Fruit fly (Drosophila melanogaster): ENCODE results near the gene CG13737.

CG13737 gene

DNA sequence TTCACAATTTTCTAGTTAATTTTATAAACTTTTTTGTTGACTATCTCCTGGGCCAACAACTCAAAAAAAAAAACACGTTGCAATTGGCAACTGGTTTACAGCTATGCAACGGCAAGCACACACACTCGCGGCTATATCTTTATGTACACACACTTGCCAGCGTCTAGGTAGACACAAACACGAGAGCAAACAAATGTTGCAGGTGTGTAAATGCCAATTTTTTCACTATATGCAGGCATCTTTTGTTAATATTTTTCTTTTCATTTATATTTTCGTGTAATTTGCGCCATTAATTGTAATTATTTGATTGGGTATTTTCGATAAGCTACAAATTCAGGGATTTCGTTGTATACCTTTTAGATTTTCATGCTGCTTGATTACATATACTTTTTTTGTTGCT lies 45.9 kb downstream of the CG13737 start:
- TF ChIP-seq ATbp (GFP tag; optimal IDR thresholded peaks at IDR 0.05) (no peak), CG9817 (tag; optimal IDR thresholded peaks at IDR 0.05) (no peak), stc (GFP tag; IDR thresholded peaks at IDR 0.05) (no peak), sd (tag; optimal IDR thresholded peaks at IDR 0.05) (no peak), CG10959 (GFP tag; IDR thresholded peaks at IDR 0.05) (no peak), mld (GFP tag; IDR thresholded peaks at IDR 0.05; ENCODE audit: partially characterized antibody) (no peak), crc (GFP tag; optimal IDR thresholded peaks at IDR 0.05) (no peak), CG11696 (GFP tag; IDR thresholded peaks at IDR 0.05) (peak; percentile 59), dysf (GFP tag; IDR thresholded peaks at IDR 0.05) (0 out of 3 replicates have a peak, but pooled peaks have one; percentile 8), CG6689 (GFP tag; IDR thresholded peaks at IDR 0.05) (peak; percentile 10; the same call in 1 of the 2 replicates), D19B (GFP tag; optimal IDR thresholded peaks at IDR 0.05) (no peak), CG33557 (GFP tag; optimal IDR thresholded peaks at IDR 0.05) (no peak), ems (GFP tag; optimal IDR thresholded peaks at IDR 0.05) (no peak), Blimp-1 (GFP tag; optimal IDR thresholded peaks at IDR 0.05) (no peak), HLH54F (GFP tag; optimal IDR thresholded peaks at IDR 0.05) (no peak), sima (GFP tag; optimal IDR thresholded peaks at IDR 0.05) (no peak), CG17328 (GFP tag; IDR thresholded peaks at IDR 0.05) (no peak), Sin3A (optimal IDR thresholded peaks at IDR 0.05) (no peak), gsb-n (tag; optimal IDR thresholded peaks at IDR 0.05) (peak; percentile 6), CG8765 (GFP tag; IDR thresholded peaks at IDR 0.05) (no peak), Rfx (GFP tag; IDR thresholded peaks at IDR 0.05) (0 out of 2 replicates have a peak, but pooled peaks have one; percentile 9), Dek (tag; optimal IDR thresholded peaks at IDR 0.05) (no peak), CG32532 (GFP tag; IDR thresholded peaks at IDR 0.05) (no peak), H2.0 (GFP tag; IDR thresholded peaks at IDR 0.05) (no peak), HmgZ (tag; optimal IDR thresholded peaks at IDR 0.05) (no peak), CG12299 (tag; optimal IDR thresholded peaks at IDR 0.05) (no peak), Oli (tag; optimal IDR thresholded peaks at IDR 0.05) (peak; percentile 9), Ptx1 (GFP tag; IDR thresholded peaks at IDR 0.05) (no peak), cg (GFP tag; optimal IDR thresholded peaks at IDR 0.05) (peak; percentile 11), CG10274 (GFP tag; optimal IDR thresholded peaks at IDR 0.05) (no peak), gem (tag; optimal IDR thresholded peaks at IDR 0.05) (peak; percentile 40), Bdp1 (GFP tag; optimal IDR thresholded peaks at IDR 0.05) (no peak), B-H1 (GFP tag; IDR thresholded peaks at IDR 0.05) (no peak), CG4404 (GFP tag; IDR thresholded peaks at IDR 0.05) (no peak), mirr (GFP tag; optimal IDR thresholded peaks at IDR 0.05) (no peak), dmrt11E (tag; optimal IDR thresholded peaks at IDR 0.05) (no peak), CG17361 (GFP tag; IDR thresholded peaks at IDR 0.05) (0 out of 3 replicates have a peak, but pooled peaks have one; percentile 24), MBD-R2 (GFP tag; IDR thresholded peaks at IDR 0.05) (no peak), gsb (GFP tag; IDR thresholded peaks at IDR 0.05) (no peak), maf-S (GFP tag; optimal IDR thresholded peaks at IDR 0.05) (no peak), sens (GFP tag) (peak; percentile 59), TFAM (GFP tag; optimal IDR thresholded peaks at IDR 0.05) (no peak), Poxn (GFP tag; IDR thresholded peaks at IDR 0.05) (no peak), CG10366 (GFP tag; IDR thresholded peaks at IDR 0.05) (no peak; the same call in 1 of the 2 replicates), tgo (GFP tag; IDR thresholded peaks at IDR 0.05) (no peak), Gsc (GFP tag; IDR thresholded peaks at IDR 0.05) (no peak), crp (GFP tag; optimal IDR thresholded peaks at IDR 0.05) (no peak), abd-A (tag; optimal IDR thresholded peaks at IDR 0.05) (no peak), chinmo (GFP tag; IDR thresholded peaks at IDR 0.05; ENCODE audit: partially characterized antibody) (no peak), CG34224 (GFP tag; IDR thresholded peaks at IDR 0.05; ENCODE audit: partially characterized antibody) (no peak), tio (GFP tag; optimal IDR thresholded peaks at IDR 0.05) (no peak), gro (GFP tag; optimal IDR thresholded peaks at IDR 0.05) (no peak), CG11093 (GFP tag; IDR thresholded peaks at IDR 0.05) (no peak)
